Worm (Caenorhabditis elegans) whole organism, L1 larva: ENCODE measurements around the gene Y38F1A.4.
A peak's percentile ranks its signal among the peaks of the same experiment; 100 is the strongest.

Source experiments
- C16A3.4 ChIP-seq: fragments of 150-350 bp; optimal IDR thresholded peaks from 2 replicates; lab custom pipeline; 2014; ENCODE audit warnings: missing biosample characterization, missing genetic modification characterization
- ama-1 ChIP-seq: fragments of 150-350 bp; optimal IDR thresholded peaks from 2 replicates; lab custom pipeline; 2014
- ceh-82 ChIP-seq, 3 experiments: fragments of 150-350 bp in 1 of 3; sonication (generic microtip) in 2 of 3; optimal IDR thresholded peaks; 2 replicates each; lab custom pipeline; 2014 to 2017; ENCODE audit warnings: missing biosample characterization in 3 of 3, missing genetic modification characterization in 3 of 3
- dpl-1 ChIP-seq, 3 experiments: fragments of 150-350 bp in 2 of 3; sonication (generic microtip) in 1 of 3; optimal IDR thresholded peaks; 2 replicates each; lab custom pipeline; 2014 to 2017; ENCODE audit warnings: missing biosample characterization in 3 of 3, missing genetic modification characterization in 3 of 3, missing genetic modification reagents in 3 of 3
- egl-27 ChIP-seq, 2 experiments: fragments of 150-350 bp in 1 of 2; sonication (generic microtip); optimal IDR thresholded peaks; 3 replicates each; lab custom pipeline; 2017 to 2018; ENCODE audit warnings: missing biosample characterization in 2 of 2, missing genetic modification characterization in 2 of 2, missing genetic modification reagents in 2 of 2
- fos-1 ChIP-seq: fragments of 150-350 bp; optimal IDR thresholded peaks from 2 replicates; lab custom pipeline; 2014; ENCODE audit warnings: missing biosample characterization, missing genetic modification characterization
- lin-35 ChIP-seq, 2 experiments: fragments of 150-350 bp; optimal IDR thresholded peaks; 2 replicates each; lab custom pipeline; 2014; ENCODE audit warnings: missing biosample characterization in 2 of 2, missing genetic modification characterization in 2 of 2, missing genetic modification reagents in 2 of 2
- lsy-2 ChIP-seq, 2 experiments: fragments of 150-350 bp; optimal IDR thresholded peaks; 2 replicates each; lab custom pipeline; 2014; ENCODE audit warnings: missing biosample characterization in 2 of 2, missing genetic modification characterization in 2 of 2
- mep-1 ChIP-seq: fragments of 150-350 bp; optimal IDR thresholded peaks from 2 replicates; lab custom pipeline; 2014; ENCODE audit warnings: missing biosample characterization, missing genetic modification characterization
- nhr-28 ChIP-seq: fragments of 150-350 bp; optimal IDR thresholded peaks from 2 replicates; lab custom pipeline; 2014; ENCODE audit warnings: missing biosample characterization, missing genetic modification characterization
- pax-3 ChIP-seq: fragments of 200-800 bp; sonication (Bioruptor generic); optimal IDR thresholded peaks from 2 replicates; lab custom pipeline; 2018; ENCODE audit warnings: mild to moderate bottlenecking, missing genetic modification characterization, moderate library complexity, missing compliant biosample characterization
- pqm-1 ChIP-seq: sonication (generic microtip); optimal IDR thresholded peaks from 3 replicates; lab custom pipeline; 2017; ENCODE audit warnings: missing biosample characterization, missing genetic modification characterization
- skn-1 ChIP-seq: fragments of 150-350 bp; optimal IDR thresholded peaks from 2 replicates; lab custom pipeline; 2014; ENCODE audit warnings: missing biosample characterization, missing genetic modification characterization

DNA sequence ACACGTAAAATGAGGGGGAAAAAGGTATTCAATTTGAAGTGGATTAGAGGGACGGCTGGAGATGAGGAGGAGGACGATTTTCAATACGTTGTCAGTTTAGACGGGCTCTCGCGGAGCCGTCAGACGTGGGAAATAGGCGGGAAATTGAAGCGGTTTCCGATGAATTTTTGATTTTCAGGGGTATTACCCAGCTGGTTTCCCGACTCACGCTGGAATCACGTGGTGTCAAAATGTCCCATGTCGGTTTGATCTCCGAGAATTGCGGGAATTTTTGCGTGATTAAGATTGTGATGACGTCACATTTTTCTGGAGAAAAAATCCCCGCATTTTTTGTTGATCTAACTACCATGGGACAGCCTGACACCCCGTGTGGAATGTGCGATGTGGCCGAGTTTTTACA, 43.2 kb upstream of the Y38F1A.4 start:
- no peak for TF ChIP-seq egl-27 (tag; optimal IDR thresholded peaks at IDR 0.05; lab: Kevin White, UChicago)
- TF ChIP-seq lsy-2 (tag; optimal IDR thresholded peaks at IDR 0.05; lab: Kevin White, UChicago), result no peak
- no peak for TF ChIP-seq pqm-1 (tag; lab: Kevin White, UChicago)
- TF ChIP-seq lin-35 (GFP tag; optimal IDR thresholded peaks at IDR 0.05; lab: Kevin White, UChicago), result peak in 1 of 2 experiments; percentile 14
- no peak for TF ChIP-seq fos-1 (tag; lab: Kevin White, UChicago)
- no peak for TF ChIP-seq dpl-1 (GFP tag; optimal IDR thresholded peaks at IDR 0.05; lab: Kevin White, UChicago)
- no peak for TF ChIP-seq skn-1 (tag; lab: Kevin White, UChicago)
- peak; percentile 38 for TF ChIP-seq pax-3 (tag; lab: Kevin White, UChicago)
- TF ChIP-seq ceh-82 (tag; optimal IDR thresholded peaks at IDR 0.05; lab: Kevin White, UChicago), result no peak
- no peak for TF ChIP-seq C16A3.4 (tag; lab: Kevin White, UChicago)
- TF ChIP-seq nhr-28 (tag; lab: Kevin White, UChicago), result no peak
- TF ChIP-seq ama-1 (lab: Kevin White, UChicago), result no peak
- no peak for TF ChIP-seq mep-1 (tag; lab: Kevin White, UChicago)
